Fruit fly (Drosophila melanogaster) whole organism, prepupa: ENCODE results near the gene CG17163.

ENCODE experiments used
- Blimp-1 ChIP-seq: fragments of 200-800 bp; sonication (Bioruptor generic); optimal IDR thresholded peaks from 3 replicates; lab custom pipeline; 2017; ENCODE audit warnings: missing biosample characterization, missing genetic modification characterization, mild to moderate bottlenecking, moderate library complexity, missing genetic modification reagents
- CG6276 ChIP-seq: fragments of 200-800 bp; sonication (Bioruptor generic); optimal IDR thresholded peaks from 2 replicates; lab custom pipeline; 2017; ENCODE audit warnings: missing biosample characterization, mild to moderate bottlenecking, missing genetic modification characterization
- dsx ChIP-seq: fragments of 200-800 bp; optimal IDR thresholded peaks from 3 replicates; lab custom pipeline; 2019; ENCODE audit warnings: missing biosample characterization, mild to moderate bottlenecking, missing genetic modification characterization, moderate library complexity; ENCODE audit not compliant: poor library complexity, severe bottlenecking
- pdm3 ChIP-seq: fragments of 200-800 bp; sonication (Bioruptor generic); optimal IDR thresholded peaks from 3 replicates; lab custom pipeline; 2016; ENCODE audit warnings: missing biosample characterization, missing genetic modification characterization

- TF ChIP-seq Blimp-1: no peak
- TF ChIP-seq pdm3 (GFP tag; lab: Kevin White, UChicago): no peak
- TF ChIP-seq CG6276 (GFP tag; lab: Kevin White, UChicago): no peak
- no peak for TF ChIP-seq dsx (GFP tag; lab: Kevin White, UChicago)
Observed at dm6 chrX:23035766-23036165, 46.7 kb downstream of the CG17163 start, which contains the start of gene CG12061.
